Worm (Caenorhabditis elegans) whole organism, late embryonic: ENCODE results near the gene fbxc-27.

Source experiments
- ceh-34 ChIP-seq: sonication (generic microtip); optimal IDR thresholded peaks from 2 replicates; lab custom pipeline; 2016; ENCODE audit warnings: mild to moderate bottlenecking, missing genetic modification characterization, missing compliant biosample characterization
- ceh-9 ChIP-seq: sonication (generic microtip); optimal IDR thresholded peaks from 2 replicates; lab custom pipeline; 2016; ENCODE audit warnings: mild to moderate bottlenecking, missing genetic modification characterization, inconsistent platforms, missing compliant biosample characterization
- nhr-11 ChIP-seq: fragments of 150-350 bp; optimal IDR thresholded peaks from 2 replicates; lab custom pipeline; 2014; ENCODE audit warnings: missing biosample characterization, missing genetic modification characterization
- pha-4 ChIP-seq: fragments of 150-350 bp; optimal IDR thresholded peaks from 2 replicates; lab custom pipeline; 2018; ENCODE audit warnings: missing biosample characterization, missing genetic modification reagents, missing genetic modification characterization
- rnt-1 ChIP-seq: sonication (generic microtip); optimal IDR thresholded peaks from 2 replicates; lab custom pipeline; 2016; ENCODE audit warnings: missing genetic modification characterization, missing compliant biosample characterization
- syd-9 ChIP-seq: sonication (generic microtip); optimal IDR thresholded peaks from 2 replicates; lab custom pipeline; 2016; ENCODE audit warnings: mild to moderate bottlenecking, missing genetic modification characterization, moderate library complexity, missing compliant biosample characterization
- zip-5 ChIP-seq: sonication (generic microtip); optimal IDR thresholded peaks from 2 replicates; lab custom pipeline; 2016; ENCODE audit warnings: missing genetic modification characterization, missing compliant biosample characterization

DNA sequence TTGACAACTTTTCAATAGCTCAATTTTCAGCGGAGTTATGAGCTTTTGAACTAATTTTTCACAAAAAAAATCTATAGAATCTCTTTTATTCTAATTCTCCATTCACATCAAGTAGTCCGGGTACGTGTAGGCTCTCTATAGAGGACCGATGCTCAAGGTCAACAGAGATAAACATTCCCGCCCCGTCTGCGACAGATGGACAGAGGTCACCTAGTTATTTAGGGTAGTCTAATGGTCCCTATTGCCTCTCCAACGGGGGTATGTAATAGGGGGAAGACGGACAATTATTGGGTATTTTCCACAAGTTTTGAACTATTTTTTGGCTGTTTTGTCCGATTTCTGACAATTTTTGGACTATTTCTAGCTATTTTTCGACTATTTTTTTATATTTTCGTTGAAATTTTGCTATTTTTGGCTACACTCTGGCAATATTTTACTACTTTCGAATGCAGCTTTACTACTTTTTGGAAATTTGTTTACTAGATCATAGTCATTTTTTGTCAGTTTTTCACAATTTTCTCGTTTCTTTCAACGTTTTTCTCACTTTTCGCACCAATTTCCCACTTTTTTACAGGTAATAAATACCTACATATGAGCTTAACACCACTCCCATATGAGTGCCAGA, 41.2 kb upstream of the fbxc-27 start, which contains the start of gene fbxc-51:
- no peak for TF ChIP-seq syd-9 (tag; lab: Kevin White, UChicago)
- TF ChIP-seq zip-5 (tag; lab: Kevin White, UChicago) = no peak
- no peak for TF ChIP-seq ceh-9 (tag; lab: Kevin White, UChicago)
- no peak for TF ChIP-seq nhr-11 (tag; lab: Kevin White, UChicago)
- TF ChIP-seq rnt-1 (tag; lab: Kevin White, UChicago) = no peak
- TF ChIP-seq pha-4 (tag; lab: Kevin White, UChicago) = no peak
- no peak for TF ChIP-seq ceh-34 (tag; lab: Kevin White, UChicago)
